Fruit fly (Drosophila melanogaster) whole organism, embryonic: ENCODE results near the gene CG4278.

Experiments
- BtbVII ChIP-seq: fragments of 200-800 bp; sonication (Bioruptor generic); optimal IDR thresholded peaks from 3 replicates; lab custom pipeline; 2017; ENCODE audit warnings: missing biosample characterization, mild to moderate bottlenecking, missing genetic modification characterization
- CG10147 ChIP-seq: fragments of 200-800 bp; sonication (Bioruptor generic); optimal IDR thresholded peaks from 2 replicates; lab custom pipeline; 2019; ENCODE audit warnings: missing biosample characterization, mild to moderate bottlenecking, missing genetic modification characterization, moderate library complexity
- CG10959 ChIP-seq: fragments of 200-800 bp; sonication (Bioruptor generic); IDR thresholded peaks from 2 replicates; pipeline ENCODE4 v1.3.6; 2022; ENCODE audit warnings: missing biosample characterization, missing genetic modification characterization
- CG13894 ChIP-seq: fragments of 200-800 bp; sonication (Bioruptor generic); optimal IDR thresholded peaks from 3 replicates; lab custom pipeline; 2018; ENCODE audit warnings: missing biosample characterization, mild to moderate bottlenecking, missing genetic modification characterization, moderate library complexity
- CG17186 ChIP-seq: fragments of 200-800 bp; sonication (Bioruptor generic); optimal IDR thresholded peaks from 3 replicates; lab custom pipeline; 2017; ENCODE audit warnings: missing biosample characterization, missing genetic modification reagents, missing genetic modification characterization
- CG17612 ChIP-seq: fragments of 200-800 bp; sonication (Bioruptor generic); IDR thresholded peaks from 2 replicates; pipeline ENCODE4 v1.3.6; 2022; ENCODE audit warnings: missing biosample characterization, missing genetic modification characterization
- CG18619 ChIP-seq: fragments of 200-800 bp; sonication (Bioruptor generic); optimal IDR thresholded peaks from 3 replicates; lab custom pipeline; 2017; ENCODE audit warnings: missing biosample characterization, mild to moderate bottlenecking, missing genetic modification characterization
- CG2712 ChIP-seq: fragments of 200-800 bp; optimal IDR thresholded peaks from 3 replicates; lab custom pipeline; 2019; ENCODE audit warnings: missing biosample characterization, mild to moderate bottlenecking, missing genetic modification characterization, moderate library complexity
- CG2889 ChIP-seq: fragments of 200-800 bp; sonication (Bioruptor generic); IDR thresholded peaks from 3 replicates; pipeline ENCODE4 v1.3.6; 2022; ENCODE audit warnings: missing biosample characterization, missing genetic modification characterization
- CG31388 ChIP-seq: fragments of 200-800 bp; sonication (Bioruptor generic); optimal IDR thresholded peaks from 2 replicates; lab custom pipeline; 2016; ENCODE audit warnings: missing biosample characterization, missing genetic modification characterization
- CG32532 ChIP-seq: fragments of 200-800 bp; sonication (Bioruptor generic); IDR thresholded peaks from 2 replicates; pipeline ENCODE4 v1.3.6; 2022; ENCODE audit warnings: missing biosample characterization, missing genetic modification characterization
- CG33213 ChIP-seq: fragments of 200-800 bp; sonication (Bioruptor generic); optimal IDR thresholded peaks from 3 replicates; lab custom pipeline; 2016; ENCODE audit warnings: missing biosample characterization, missing genetic modification characterization
- CG33557 ChIP-seq: fragments of 200-800 bp; sonication (Bioruptor generic); optimal IDR thresholded peaks from 2 replicates; lab custom pipeline; 2019; ENCODE audit warnings: missing biosample characterization, mild to moderate bottlenecking, missing genetic modification characterization, moderate library complexity
- CG3407 ChIP-seq: fragments of 200-800 bp; sonication (Bioruptor generic); optimal IDR thresholded peaks from 2 replicates; lab custom pipeline; 2018; ENCODE audit warnings: missing biosample characterization, mild to moderate bottlenecking, missing genetic modification characterization
- CG7745 ChIP-seq: fragments of 200-800 bp; sonication (Bioruptor generic); optimal IDR thresholded peaks from 2 replicates; lab custom pipeline; 2018; ENCODE audit warnings: missing biosample characterization, mild to moderate bottlenecking, missing genetic modification characterization, moderate library complexity
- CG9932 ChIP-seq: fragments of 200-800 bp; sonication (Bioruptor generic); IDR thresholded peaks from 2 replicates; pipeline ENCODE4 v1.3.6; 2022; ENCODE audit warnings: missing biosample characterization, missing genetic modification characterization
- D ChIP-seq, 2 experiments: fragments of 200-800 bp in 1 of 2; fragments of >200 bp in 1 of 2; sonication (Bioruptor generic) in 1 of 2; optimal IDR thresholded peaks; 2 replicates in 1 of 2; 3 replicates in 1 of 2; lab custom pipeline; 2017; ENCODE audit warnings: mild to moderate bottlenecking in 1 of 2, missing biosample characterization in 1 of 2, missing genetic modification characterization in 1 of 2, missing genetic modification reagents in 1 of 2
- Dad ChIP-seq: fragments of 200-800 bp; sonication (Bioruptor generic); optimal IDR thresholded peaks from 3 replicates; lab custom pipeline; 2016; ENCODE audit warnings: missing biosample characterization, missing genetic modification characterization
- Dfd ChIP-seq, 2 experiments: fragments of >200 bp; optimal IDR thresholded peaks; 2 replicates each; lab custom pipeline; 2017; ENCODE audit warnings: missing biosample characterization in 2 of 2, missing genetic modification characterization in 2 of 2
- Ets65A ChIP-seq: fragments of 200-800 bp; sonication (Bioruptor generic); peaks from one replicate; lab custom pipeline; 2016; ENCODE audit warnings: missing biosample characterization, missing genetic modification characterization
- Gsc ChIP-seq: fragments of 200-800 bp; sonication (Bioruptor generic); IDR thresholded peaks from 2 replicates; pipeline ENCODE4 v1.3.6; 2022; ENCODE audit warnings: missing biosample characterization, missing genetic modification characterization
- Hand ChIP-seq: fragments of 200-800 bp; sonication (Bioruptor generic); optimal IDR thresholded peaks from 2 replicates; lab custom pipeline; 2017; ENCODE audit warnings: mild to moderate bottlenecking, missing biosample characterization, missing genetic modification reagents, missing genetic modification characterization
- Hey ChIP-seq: fragments of 200-800 bp; sonication (Bioruptor generic); optimal IDR thresholded peaks from 3 replicates; lab custom pipeline; 2018; ENCODE audit warnings: missing biosample characterization, mild to moderate bottlenecking, missing genetic modification characterization
- Hsf ChIP-seq: fragments of 200-800 bp; sonication (Bioruptor generic); optimal IDR thresholded peaks from 3 replicates; lab custom pipeline; 2016; ENCODE audit warnings: missing biosample characterization, missing genetic modification characterization
- Lim3 ChIP-seq: fragments of 200-800 bp; sonication (Bioruptor generic); IDR thresholded peaks from 2 replicates; pipeline ENCODE4 v1.3.6; 2022; ENCODE audit warnings: missing biosample characterization, missing genetic modification characterization
- Meics ChIP-seq: fragments of 200-800 bp; sonication (Bioruptor generic); optimal IDR thresholded peaks from 2 replicates; lab custom pipeline; 2017; ENCODE audit warnings: missing biosample characterization, mild to moderate bottlenecking, missing genetic modification characterization
- Mrtf ChIP-seq: fragments of 200-800 bp; sonication (Bioruptor generic); IDR thresholded peaks from 3 replicates; pipeline ENCODE4 v1.3.6; 2022; ENCODE audit warnings: missing biosample characterization, missing genetic modification characterization
- Nf-YA ChIP-seq: fragments of 200-800 bp; sonication (Bioruptor generic); IDR thresholded peaks from 2 replicates; pipeline ENCODE4 v1.3.6; 2022; ENCODE audit warnings: missing biosample characterization, missing genetic modification characterization
- Opbp ChIP-seq: fragments of 200-800 bp; sonication (Bioruptor generic); IDR thresholded peaks from 3 replicates; pipeline ENCODE4 v1.3.6; 2022; ENCODE audit warnings: missing biosample characterization, missing genetic modification characterization; ENCODE audit not compliant: partially characterized antibody
- bbx ChIP-seq: fragments of 200-800 bp; sonication (Bioruptor generic); IDR thresholded peaks from 2 replicates; pipeline ENCODE4 v1.3.6; 2022; ENCODE audit warnings: missing biosample characterization, missing genetic modification characterization; ENCODE audit not compliant: partially characterized antibody
- cg ChIP-seq: fragments of 200-800 bp; sonication (Bioruptor generic); optimal IDR thresholded peaks from 3 replicates; lab custom pipeline; 2019; ENCODE audit warnings: missing biosample characterization, mild to moderate bottlenecking, missing genetic modification characterization, moderate library complexity
- chinmo ChIP-seq: fragments of 200-800 bp; sonication (Bioruptor generic); IDR thresholded peaks from 4 replicates; pipeline ENCODE4 v1.3.6; 2022; ENCODE audit warnings: missing biosample characterization, missing genetic modification characterization; ENCODE audit not compliant: partially characterized antibody
- ci ChIP-seq: fragments of 200-800 bp; sonication (Bioruptor generic); IDR thresholded peaks from 3 replicates; pipeline ENCODE4 v1.3.6; 2022; ENCODE audit warnings: missing biosample characterization, missing genetic modification characterization
- cwo ChIP-seq: fragments of 200-800 bp; sonication (Bioruptor generic); optimal IDR thresholded peaks from 3 replicates; lab custom pipeline; 2017; ENCODE audit warnings: missing biosample characterization, missing genetic modification characterization, mild to moderate bottlenecking, moderate library complexity, missing genetic modification reagents
- dati ChIP-seq: fragments of 200-800 bp; sonication (Bioruptor generic); IDR thresholded peaks from 2 replicates; pipeline ENCODE4 v1.3.6; 2022; ENCODE audit warnings: missing biosample characterization, missing genetic modification characterization
- disco-r ChIP-seq: fragments of 200-800 bp; sonication (Bioruptor generic); optimal IDR thresholded peaks from 2 replicates; lab custom pipeline; 2016; ENCODE audit warnings: missing biosample characterization, missing genetic modification characterization
- gcm2 ChIP-seq: fragments of 200-800 bp; sonication (Bioruptor generic); optimal IDR thresholded peaks from 2 replicates; lab custom pipeline; 2016; ENCODE audit warnings: missing biosample characterization, missing genetic modification characterization
- her ChIP-seq: fragments of 200-800 bp; sonication (Bioruptor generic); optimal IDR thresholded peaks from 2 replicates; lab custom pipeline; 2016; ENCODE audit warnings: missing biosample characterization, missing genetic modification characterization
- kah ChIP-seq: fragments of 200-800 bp; sonication (Bioruptor generic); optimal IDR thresholded peaks from 2 replicates; lab custom pipeline; 2018; ENCODE audit warnings: missing biosample characterization, mild to moderate bottlenecking, missing genetic modification characterization
- ken ChIP-seq: fragments of 200-800 bp; sonication (Bioruptor generic); IDR thresholded peaks from 3 replicates; pipeline ENCODE4 v1.3.6; 2022; ENCODE audit warnings: missing biosample characterization, missing genetic modification characterization
- lab ChIP-seq: fragments of 200-800 bp; sonication (Bioruptor generic); optimal IDR thresholded peaks from 3 replicates; lab custom pipeline; 2017; ENCODE audit warnings: missing biosample characterization, missing genetic modification characterization, mild to moderate bottlenecking, moderate library complexity, missing genetic modification reagents
- nom ChIP-seq: fragments of 200-800 bp; sonication (Bioruptor generic); optimal IDR thresholded peaks from 2 replicates; lab custom pipeline; 2017; ENCODE audit warnings: missing biosample characterization, missing genetic modification characterization, mild to moderate bottlenecking, moderate library complexity, missing genetic modification reagents
- peb ChIP-seq: fragments of 200-800 bp; sonication (Bioruptor generic); IDR thresholded peaks from 2 replicates; pipeline ENCODE4 v1.3.6; 2022; ENCODE audit warnings: missing biosample characterization, missing genetic modification characterization
- pnt ChIP-seq: fragments of 200-800 bp; sonication (Bioruptor generic); optimal IDR thresholded peaks from 3 replicates; lab custom pipeline; 2016; ENCODE audit warnings: missing biosample characterization, missing genetic modification characterization
- ranshi ChIP-seq: fragments of 200-800 bp; sonication (Bioruptor generic); IDR thresholded peaks from 2 replicates; pipeline ENCODE4 v1.3.6; 2022; ENCODE audit warnings: missing biosample characterization, missing genetic modification characterization
- scrt ChIP-seq: fragments of 200-800 bp; sonication (Bioruptor generic); optimal IDR thresholded peaks from 2 replicates; lab custom pipeline; 2018; ENCODE audit warnings: missing biosample characterization, mild to moderate bottlenecking, missing genetic modification characterization, moderate library complexity
- shn ChIP-seq: fragments of 200-800 bp; sonication (Bioruptor generic); optimal IDR thresholded peaks from 3 replicates; lab custom pipeline; 2016; ENCODE audit warnings: missing biosample characterization, missing genetic modification characterization
- sob ChIP-seq: fragments of 200-800 bp; sonication (Bioruptor generic); IDR thresholded peaks from 2 replicates; pipeline ENCODE4 v1.3.6; 2022; ENCODE audit warnings: missing biosample characterization, missing genetic modification characterization
- sr ChIP-seq: fragments of 200-800 bp; sonication (Bioruptor generic); IDR thresholded peaks from 3 replicates; pipeline ENCODE4 v1.3.6; 2022; ENCODE audit warnings: missing biosample characterization, missing genetic modification characterization
- trh ChIP-seq: fragments of 200-800 bp; sonication (Bioruptor generic); optimal IDR thresholded peaks from 2 replicates; lab custom pipeline; 2016; ENCODE audit warnings: missing biosample characterization, missing genetic modification characterization
- yki ChIP-seq: fragments of >200 bp; optimal IDR thresholded peaks from 3 replicates; lab custom pipeline; 2018

The CG4278 gene

dm6 chr2L:16286360-16287005 is 40.4 kb upstream of the CG4278 start (continued):
- TF ChIP-seq CG13894 (tag; lab: Kevin White, UChicago) (peak; percentile 28), peb (no peak), nom (GFP tag; lab: Kevin White, UChicago) (peak; percentile 67), Meics (GFP tag; lab: Kevin White, UChicago) (peak; percentile 92), Ets65A (GFP tag; lab: Kevin White, UChicago) (peak; percentile 92), Opbp (GFP tag; lab: Robert Waterston, UW) (no peak), Mrtf (GFP tag; lab: Robert Waterston, UW) (no peak), Dad (GFP tag; lab: Kevin White, UChicago) (peak; percentile 84), lab (GFP tag; lab: Kevin White, UChicago) (peak; percentile 92), disco-r (GFP tag; lab: Kevin White, UChicago) (peak; percentile 61), trh (GFP tag; lab: Kevin White, UChicago) (peak; percentile 55), CG2889 (GFP tag; lab: Robert Waterston, UW) (no peak), Nf-YA (GFP tag; lab: Robert Waterston, UW) (no peak), ci (no peak), bbx (GFP tag; lab: Robert Waterston, UW) (no peak), BtbVII (peak; percentile 69), cwo (GFP tag; lab: Kevin White, UChicago) (peak; percentile 86), Lim3 (GFP tag; lab: Robert Waterston, UW) (no peak), dati (GFP tag; lab: Robert Waterston, UW) (no peak), gcm2 (GFP tag; lab: Kevin White, UChicago) (peak; percentile 63), CG10147 (peak; percentile 69), CG18619 (GFP tag; lab: Kevin White, UChicago) (peak; percentile 86), pnt (GFP tag; lab: Kevin White, UChicago) (peak; percentile 72), ranshi (GFP tag; lab: Robert Waterston, UW) (no peak), CG9932 (GFP tag; lab: Robert Waterston, UW) (no peak), Hey (tag; lab: Kevin White, UChicago) (peak; percentile 18), scrt (peak; percentile 69), chinmo (no peak), Dfd (GFP tag; optimal IDR thresholded peaks at IDR 0.05; lab: Kevin White, UChicago) (no peak), CG7745 (tag; lab: Kevin White, UChicago) (peak; percentile 15), CG10959 (GFP tag; lab: Robert Waterston, UW) (no peak), sob (GFP tag; lab: Robert Waterston, UW) (no peak), Hand (peak; percentile 63), CG32532 (no peak), CG31388 (GFP tag; lab: Kevin White, UChicago) (no peak), her (GFP tag; lab: Kevin White, UChicago) (peak; percentile 74), CG17612 (GFP tag; lab: Robert Waterston, UW) (no peak), CG2712 (tag; lab: Kevin White, UChicago) (peak; percentile 90), shn (GFP tag; lab: Kevin White, UChicago) (peak; percentile 88), kah (GFP tag; lab: Kevin White, UChicago) (peak; percentile 14), ken (GFP tag; lab: Robert Waterston, UW) (no peak), Hsf (GFP tag; lab: Kevin White, UChicago) (peak; percentile 78), CG17186 (GFP tag; lab: Kevin White, UChicago) (peak; percentile 24), CG33213 (GFP tag; lab: Kevin White, UChicago) (peak; percentile 31), CG3407 (GFP tag; lab: Kevin White, UChicago) (peak; percentile 70), Gsc (GFP tag; lab: Robert Waterston, UW) (no peak), yki (lab: Kevin White, UChicago) (no peak), D (optimal IDR thresholded peaks at IDR 0.05; lab: Kevin White, UChicago) (no peak), D (GFP tag; optimal IDR thresholded peaks at IDR 0.05; lab: Kevin White, UChicago) (peak; percentile 72), CG33557 (GFP tag; lab: Kevin White, UChicago) (peak; percentile 39), sr (GFP tag; lab: Robert Waterston, UW) (no peak), cg (peak; percentile 88)
